Fruit fly (Drosophila melanogaster): ENCODE data around the gene kar.

The kar gene

DNA sequence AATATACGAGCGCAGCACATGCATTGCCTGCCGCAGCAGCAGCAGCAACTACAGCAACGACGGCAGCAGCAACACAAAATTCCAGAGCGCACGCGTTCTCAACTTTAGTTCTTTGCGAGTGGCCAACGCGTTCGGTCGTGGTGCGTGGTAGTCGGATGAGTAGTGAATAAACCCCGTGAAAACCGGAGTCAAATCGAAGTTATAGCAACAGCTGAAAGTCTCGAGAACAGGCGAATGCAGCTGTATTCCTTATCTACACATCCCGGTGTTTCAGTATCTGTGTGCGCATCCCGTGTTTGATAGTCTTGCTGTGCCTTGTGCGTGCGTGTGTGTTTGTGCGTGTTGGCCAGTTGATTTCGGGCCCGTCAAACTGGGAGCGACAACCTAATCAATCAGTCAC is 41.2 kb downstream of the kar start, which contains the start of gene Dtg (continued):
- TF ChIP-seq E2f1 (GFP tag; IDR thresholded peaks at IDR 0.05), result no peak

DNA sequence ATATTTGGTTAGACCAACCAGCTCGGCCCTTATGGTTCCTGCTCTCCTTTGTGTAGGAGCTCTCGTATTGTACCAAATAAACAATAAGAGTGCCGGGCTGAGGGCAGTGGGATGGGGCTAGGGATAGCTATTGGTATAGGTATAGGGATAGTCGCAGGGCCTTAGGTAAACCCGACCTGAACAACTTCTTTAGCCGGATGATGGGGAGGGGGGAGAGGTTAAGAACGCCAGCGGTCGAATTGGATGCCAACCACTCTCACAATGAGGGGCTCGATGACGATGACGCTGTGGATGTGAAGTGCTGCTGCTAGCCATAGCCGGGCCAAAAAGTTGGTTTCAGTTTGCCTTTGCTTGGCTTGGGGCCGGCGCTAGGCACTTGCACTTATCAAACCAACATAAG is 41.8 kb downstream of the kar start:
- TF ChIP-seq CG33213 (GFP tag; optimal IDR thresholded peaks at IDR 0.05), result no peak
- TF ChIP-seq CG17328 (GFP tag; IDR thresholded peaks at IDR 0.05), result no peak
- TF ChIP-seq exex (tag; optimal IDR thresholded peaks at IDR 0.05), result no peak
- peak; percentile 63 for TF ChIP-seq crol (GFP tag; IDR thresholded peaks at IDR 0.05)
- no peak for TF ChIP-seq zfh2 (GFP tag; optimal IDR thresholded peaks at IDR 0.05)
- 0 out of 3 replicates have a peak, but pooled peaks have one; percentile 16 for TF ChIP-seq ci (GFP tag; IDR thresholded peaks at IDR 0.05)
- no peak for TF ChIP-seq al (GFP tag; IDR thresholded peaks at IDR 0.05)
- TF ChIP-seq CG10147 (GFP tag; optimal IDR thresholded peaks at IDR 0.05), result no peak
- TF ChIP-seq CG8290 (GFP tag; optimal IDR thresholded peaks at IDR 0.05), result no peak
- peak in 1 of 2 experiments; percentile 5 for TF ChIP-seq CG8290 (tag; optimal IDR thresholded peaks at IDR 0.05)
- no peak for TF ChIP-seq luna (GFP tag; optimal IDR thresholded peaks at IDR 0.05)
- no peak for TF ChIP-seq gsb-n (tag; optimal IDR thresholded peaks at IDR 0.05)
- TF ChIP-seq Lpt (GFP tag; optimal IDR thresholded peaks at IDR 0.05), result no peak
- no peak for TF ChIP-seq Drgx (GFP tag; IDR thresholded peaks at IDR 0.05)
- peak; percentile 61 for TF ChIP-seq CG13894 (tag; optimal IDR thresholded peaks at IDR 0.05)
- 0 out of 3 replicates have a peak, but pooled peaks have one; percentile 13 for TF ChIP-seq ken (GFP tag; IDR thresholded peaks at IDR 0.05)

DNA sequence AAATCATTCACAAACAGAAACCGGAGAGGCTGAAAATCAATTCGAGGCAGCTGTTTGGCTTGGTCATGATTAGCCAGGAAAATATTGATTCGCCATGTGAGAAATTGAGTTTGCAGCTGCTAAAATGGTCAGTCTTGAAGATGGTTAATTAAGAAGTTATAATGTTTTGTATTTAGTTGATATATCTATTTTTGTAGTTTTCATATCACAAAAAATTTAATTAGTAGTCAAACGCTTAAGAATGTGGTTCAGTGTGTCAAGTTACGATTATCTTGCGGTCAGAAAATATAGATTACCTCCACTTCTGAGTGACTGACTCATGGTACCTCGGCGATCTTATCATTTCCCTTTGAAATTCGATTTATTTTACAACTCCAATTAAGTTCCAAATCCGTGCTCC is 42.2 kb downstream of the kar start:
- TF ChIP-seq Abd-B (GFP tag; optimal IDR thresholded peaks at IDR 0.05), result no peak
- TF ChIP-seq grn (GFP tag; optimal IDR thresholded peaks at IDR 0.05), result peak; percentile 66

DNA sequence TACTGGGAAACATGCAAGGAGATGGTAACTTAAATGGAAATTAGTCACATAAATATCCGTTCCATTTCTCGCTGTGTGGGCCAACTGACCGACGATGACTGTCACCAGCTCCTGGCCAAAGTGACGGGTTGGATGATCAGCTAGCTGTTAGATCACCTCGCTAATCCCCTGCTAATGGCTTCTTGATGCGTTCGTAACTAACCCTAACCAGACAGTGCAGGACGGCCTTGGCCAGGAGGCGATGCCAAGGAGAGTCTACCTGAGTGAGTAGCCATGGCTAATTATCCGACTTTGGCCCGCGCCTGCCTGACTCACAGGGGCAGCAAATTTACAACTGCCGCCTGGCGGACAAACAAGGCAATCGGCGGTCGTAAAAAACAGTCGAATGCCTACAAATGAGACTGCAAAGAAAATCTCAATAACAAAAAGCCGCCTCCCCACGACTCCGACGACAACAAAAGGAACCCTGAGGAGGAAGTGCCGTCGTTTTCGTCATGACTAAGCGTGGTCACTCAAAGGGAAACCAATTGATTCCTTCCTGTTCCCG is 43.3 kb downstream of the kar start:
- no peak for TF ChIP-seq Drgx (GFP tag; IDR thresholded peaks at IDR 0.05)
- no peak for TF ChIP-seq CG16813 (GFP tag; IDR thresholded peaks at IDR 0.05; ENCODE audit: partially characterized antibody)
- TF ChIP-seq Ravus (GFP tag; IDR thresholded peaks at IDR 0.05), result no peak
- TF ChIP-seq ci (GFP tag; IDR thresholded peaks at IDR 0.05), result 0 out of 3 replicates have a peak, but pooled peaks have one; percentile 6
- TF ChIP-seq Fer1 (GFP tag; optimal IDR thresholded peaks at IDR 0.05), result no peak
- TF ChIP-seq CG30020 (tag; optimal IDR thresholded peaks at IDR 0.05), result no peak
- TF ChIP-seq CG18476 (GFP tag; optimal IDR thresholded peaks at IDR 0.05), result no peak
- TF ChIP-seq so (GFP tag; IDR thresholded peaks at IDR 0.05), result no peak
- no peak for TF ChIP-seq Lpt (GFP tag; optimal IDR thresholded peaks at IDR 0.05)
- TF ChIP-seq tll (GFP tag; optimal IDR thresholded peaks at IDR 0.05), result peak in 1 of 2 experiments; percentile 95
- TF ChIP-seq az2 (GFP tag; optimal IDR thresholded peaks at IDR 0.05), result no peak
- TF ChIP-seq C15 (GFP tag; IDR thresholded peaks at IDR 0.05), result no peak
- TF ChIP-seq Vsx1 (GFP tag; optimal IDR thresholded peaks at IDR 0.05), result no peak
- no peak for TF ChIP-seq grn (GFP tag; optimal IDR thresholded peaks at IDR 0.05)
- no peak for TF ChIP-seq CTCF (GFP tag; optimal IDR thresholded peaks at IDR 0.05)
- TF ChIP-seq CG4707 (GFP tag; optimal IDR thresholded peaks at IDR 0.05), result no peak
- TF ChIP-seq CG7372 (GFP tag; IDR thresholded peaks at IDR 0.05), result no peak
- TF ChIP-seq Med (GFP tag), result peak; percentile 46
- no peak for TF ChIP-seq CG1792 (GFP tag; optimal IDR thresholded peaks at IDR 0.05)
- no peak for TF ChIP-seq HHEX (GFP tag; optimal IDR thresholded peaks at IDR 0.05)
- no peak for TF ChIP-seq CG13894 (tag; optimal IDR thresholded peaks at IDR 0.05)
- no peak for TF ChIP-seq CG10979 (tag; optimal IDR thresholded peaks at IDR 0.05)
- no peak for TF ChIP-seq inv (GFP tag; IDR thresholded peaks at IDR 0.05; ENCODE audit: partially characterized antibody)
- no peak for TF ChIP-seq lov (optimal IDR thresholded peaks at IDR 0.05)
- no peak for TF ChIP-seq lov (GFP tag; IDR thresholded peaks at IDR 0.05)
- no peak for TF ChIP-seq chinmo (GFP tag; IDR thresholded peaks at IDR 0.05; ENCODE audit: partially characterized antibody)
- peak; percentile 80 for TF ChIP-seq D (optimal IDR thresholded peaks at IDR 0.05)
- TF ChIP-seq D (GFP tag; optimal IDR thresholded peaks at IDR 0.05), result no peak
- TF ChIP-seq ERR (GFP tag; optimal IDR thresholded peaks at IDR 0.05), result no peak
- no peak for TF ChIP-seq tup (GFP tag; optimal IDR thresholded peaks at IDR 0.05)
- TF ChIP-seq Ets65A (GFP tag), result peak; percentile 88
- TF ChIP-seq cad (GFP tag; optimal IDR thresholded peaks at IDR 0.05), result peak; percentile 93
- TF ChIP-seq zen (tag; optimal IDR thresholded peaks at IDR 0.05), result peak; percentile 99
